Worm (Caenorhabditis elegans): Measurements from ENCODE around the gene cup-4.

DNA sequence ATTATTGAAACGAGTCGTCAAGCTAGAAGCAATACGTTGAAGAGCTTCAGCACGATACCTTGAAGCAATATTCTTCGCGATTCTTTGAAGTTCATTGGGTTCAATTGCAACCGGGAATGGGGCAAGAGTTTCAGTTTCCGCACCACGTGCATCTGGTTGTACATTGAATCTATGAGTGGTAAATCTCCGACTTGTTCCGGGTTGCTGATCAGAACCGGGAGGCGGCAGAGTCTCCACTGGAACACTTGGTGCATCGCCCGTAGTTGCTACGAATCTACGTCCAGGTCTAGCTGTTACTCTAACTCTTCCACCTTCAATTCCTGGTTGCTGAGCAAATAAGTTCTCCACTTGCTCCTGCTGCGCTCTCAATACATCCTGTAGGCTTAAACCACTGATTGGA lies 22.7 kb downstream of the cup-4 start:
- TF ChIP-seq R02D3.7 (tag; optimal IDR thresholded peaks at IDR 0.05) (no peak), unc-62 (GFP tag; optimal IDR thresholded peaks at IDR 0.05 in 1 of 2) (no peak), unc-62 (tag; optimal IDR thresholded peaks at IDR 0.05) (no peak), pqm-1 (tag; optimal IDR thresholded peaks at IDR 0.05) (no peak), hlh-11 (tag; optimal IDR thresholded peaks at IDR 0.05) (no peak), egl-27 (tag; optimal IDR thresholded peaks at IDR 0.05) (no peak), nhr-11 (tag; optimal IDR thresholded peaks at IDR 0.05) (no peak), nhr-6 (tag; optimal IDR thresholded peaks at IDR 0.05) (no peak), mdt-29 (GFP tag; IDR thresholded peaks at IDR 0.05) (no peak), saeg-2 (GFP tag; IDR thresholded peaks at IDR 0.05) (no peak), lin-39 (tag; optimal IDR thresholded peaks at IDR 0.05) (no peak), unc-130 (GFP tag; optimal IDR thresholded peaks at IDR 0.05) (no peak), duxl-1 (tag; optimal IDR thresholded peaks at IDR 0.05; ENCODE audit: poor library complexity) (no peak)
